Worm (Caenorhabditis elegans) whole organism, L4 larva: Measurements from ENCODE around the gene H18N23.2.
A peak's percentile ranks its signal among the peaks of the same experiment; 100 is the strongest.

Experiments used
- F10B5.3 ChIP-seq: sonication (generic microtip); optimal IDR thresholded peaks from 2 replicates; lab custom pipeline; 2016; ENCODE audit warnings: mild to moderate bottlenecking, missing genetic modification characterization, missing compliant biosample characterization
- F37D6.2 ChIP-seq: sonication (generic microtip); optimal IDR thresholded peaks from 2 replicates; lab custom pipeline; 2016; ENCODE audit warnings: mild to moderate bottlenecking, missing genetic modification characterization, missing compliant biosample characterization
- F44E2.7 ChIP-seq: fragments of 200-800 bp; sonication (Bioruptor generic); IDR thresholded peaks from 2 replicates; pipeline ENCODE4 v2.1.2; 2022; ENCODE audit warnings: missing genetic modification characterization, missing compliant biosample characterization
- Y5F2A.4 ChIP-seq: fragments of 200-800 bp; sonication (Bioruptor generic); optimal IDR thresholded peaks from 2 replicates; lab custom pipeline; 2018; ENCODE audit warnings: mild to moderate bottlenecking, missing genetic modification characterization, missing compliant biosample characterization
- ZK546.5 ChIP-seq, 2 experiments: sonication (generic microtip); optimal IDR thresholded peaks; 2 replicates each; lab custom pipeline; 2017; ENCODE audit warnings: missing biosample characterization in 2 of 2, missing genetic modification characterization in 2 of 2
- aha-1 ChIP-seq: fragments of 150-350 bp; peaks from one replicate; lab custom pipeline; 2014; ENCODE audit warnings: missing biosample characterization, missing genetic modification characterization
- arid-1 ChIP-seq: fragments of 200-800 bp; sonication (Bioruptor generic); conservative IDR thresholded peaks from 2 replicates; pipeline ENCODE4 v1.3.6; 2022; ENCODE audit warnings: missing genetic modification reagents, missing genetic modification characterization, missing compliant biosample characterization
- ceh-28 ChIP-seq: fragments of 150-350 bp; optimal IDR thresholded peaks from 2 replicates; lab custom pipeline; 2014; ENCODE audit warnings: missing biosample characterization, missing genetic modification reagents, missing genetic modification characterization
- ceh-62 ChIP-seq: sonication (generic microtip); optimal IDR thresholded peaks from 2 replicates; lab custom pipeline; 2017; ENCODE audit warnings: missing biosample characterization, missing genetic modification characterization
- ctbp-1 ChIP-seq: fragments of 200-800 bp; sonication (Bioruptor generic); IDR thresholded peaks from 2 replicates; pipeline ENCODE4 v1.3.6; 2022; ENCODE audit warnings: missing genetic modification reagents, missing genetic modification characterization, missing compliant biosample characterization
- daf-12 ChIP-seq: fragments of 150-350 bp; optimal IDR thresholded peaks from 2 replicates; lab custom pipeline; 2014; ENCODE audit warnings: missing biosample characterization, missing genetic modification reagents, missing genetic modification characterization
- dmd-9 ChIP-seq: fragments of 200-800 bp; sonication (Bioruptor generic); IDR thresholded peaks from 2 replicates; pipeline ENCODE4 v1.3.6; 2022; ENCODE audit warnings: missing genetic modification reagents, missing genetic modification characterization, missing compliant biosample characterization
- duxl-1 ChIP-seq: sonication (generic microtip); optimal IDR thresholded peaks from 2 replicates; lab custom pipeline; 2016; ENCODE audit warnings: mild to moderate bottlenecking, missing genetic modification characterization, moderate library complexity, missing compliant biosample characterization; ENCODE audit not compliant: poor library complexity
- dve-1 ChIP-seq: sonication (generic microtip); optimal IDR thresholded peaks from 2 replicates; lab custom pipeline; 2017; ENCODE audit warnings: antibody characterized with exemption, mild to moderate bottlenecking, missing genetic modification characterization, missing compliant biosample characterization; ENCODE audit not compliant: insufficient read depth
- fkh-10 ChIP-seq: fragments of 150-350 bp; optimal IDR thresholded peaks from 2 replicates; lab custom pipeline; 2014; ENCODE audit warnings: missing biosample characterization, missing genetic modification reagents, missing genetic modification characterization
- hif-1 ChIP-seq, 2 experiments: sonication (generic microtip); optimal IDR thresholded peaks; 2 replicates each; lab custom pipeline; 2016 to 2017; ENCODE audit warnings: missing compliant biosample characterization in 2 of 2, missing genetic modification characterization in 2 of 2, missing genetic modification reagents in 2 of 2, missing genotype in 2 of 2, mild to moderate bottlenecking in 1 of 2
- hlh-11 ChIP-seq: fragments of 200-800 bp; sonication (Bioruptor generic); optimal IDR thresholded peaks from 2 replicates; lab custom pipeline; 2018; ENCODE audit warnings: mild to moderate bottlenecking, missing genetic modification characterization, missing compliant biosample characterization
- hlh-30 ChIP-seq: sonication (generic microtip); optimal IDR thresholded peaks from 2 replicates; lab custom pipeline; 2017; ENCODE audit warnings: antibody characterized with exemption, mild to moderate bottlenecking, missing genetic modification characterization, missing compliant biosample characterization; ENCODE audit not compliant: insufficient read depth
- hmg-1.1 ChIP-seq: fragments of 200-800 bp; sonication (Bioruptor generic); IDR thresholded peaks from 2 replicates; pipeline ENCODE4 v1.3.6; 2022; ENCODE audit warnings: missing genetic modification reagents, missing genetic modification characterization, missing compliant biosample characterization
- lin-1 ChIP-seq: fragments of 200-800 bp; sonication (Bioruptor generic); IDR thresholded peaks from 2 replicates; pipeline ENCODE4 v1.3.6; 2022; ENCODE audit warnings: missing genetic modification reagents, missing genetic modification characterization, missing compliant biosample characterization
- lin-38 ChIP-seq: fragments of 200-800 bp; sonication (Bioruptor generic); IDR thresholded peaks from 2 replicates; pipeline ENCODE4 v1.3.6; 2022; ENCODE audit warnings: missing genetic modification reagents, missing genetic modification characterization, missing compliant biosample characterization
- lir-3 ChIP-seq: sonication (generic microtip); optimal IDR thresholded peaks from 2 replicates; lab custom pipeline; 2016; ENCODE audit warnings: mild to moderate bottlenecking, missing genetic modification characterization, missing compliant biosample characterization
- lsy-2 ChIP-seq, 2 experiments: fragments of 150-350 bp in 1 of 2; sonication (generic microtip) in 1 of 2; optimal IDR thresholded peaks; 2 replicates each; lab custom pipeline; 2014 to 2017; ENCODE audit warnings: missing biosample characterization in 2 of 2, missing genetic modification characterization in 2 of 2
- madf-5 ChIP-seq, 2 experiments: fragments of 200-800 bp; sonication (Bioruptor generic); IDR thresholded peaks; 2 replicates each; pipeline ENCODE4 v1.3.6; 2022; ENCODE audit warnings: missing compliant biosample characterization in 2 of 2, missing genetic modification characterization in 2 of 2
- mdl-1 ChIP-seq, 2 experiments: fragments of 150-350 bp in 1 of 2; sonication (generic microtip) in 1 of 2; optimal IDR thresholded peaks; 2 replicates each; lab custom pipeline; 2014 to 2017; ENCODE audit warnings: missing biosample characterization in 2 of 2, missing genetic modification characterization in 2 of 2
- mdt-29 ChIP-seq: fragments of 200-800 bp; sonication (Bioruptor generic); IDR thresholded peaks from 2 replicates; pipeline ENCODE4 v1.3.6; 2022; ENCODE audit warnings: missing genetic modification reagents, missing genetic modification characterization, missing compliant biosample characterization
- mes-2 ChIP-seq: sonication (generic microtip); optimal IDR thresholded peaks from 2 replicates; lab custom pipeline; 2016; ENCODE audit warnings: missing genotype, mild to moderate bottlenecking, missing genetic modification characterization, missing compliant biosample characterization; ENCODE audit not compliant: poor library complexity, severe bottlenecking
- nhr-11 ChIP-seq: fragments of 150-350 bp; optimal IDR thresholded peaks from 2 replicates; lab custom pipeline; 2014; ENCODE audit warnings: missing biosample characterization, missing genetic modification characterization
- nhr-48 ChIP-seq: sonication (generic microtip); optimal IDR thresholded peaks from 2 replicates; lab custom pipeline; 2016; ENCODE audit warnings: mild to moderate bottlenecking, missing genetic modification characterization, missing compliant biosample characterization
- nhr-76 ChIP-seq: fragments of 150-350 bp; optimal IDR thresholded peaks from 2 replicates; lab custom pipeline; 2014; ENCODE audit warnings: missing biosample characterization, missing genetic modification characterization
- pha-4 ChIP-seq, 2 experiments: fragments of 150-350 bp in 1 of 2; fragments of 200-800 bp in 1 of 2; sonication (Bioruptor generic) in 1 of 2; IDR thresholded peaks in 1 of 2; optimal IDR thresholded peaks in 1 of 2; 2 replicates each; pipeline versions ENCODE4 v1.3.6 to Lab custom; 2014 to 2022; ENCODE audit warnings: missing genetic modification characterization in 2 of 2, missing genetic modification reagents in 2 of 2, missing biosample characterization in 1 of 2, missing compliant biosample characterization in 1 of 2
- pqm-1 ChIP-seq: sonication (generic microtip); optimal IDR thresholded peaks from 2 replicates; lab custom pipeline; 2017; ENCODE audit warnings: missing biosample characterization, missing genetic modification characterization
- rbr-2 ChIP-seq: sonication (generic microtip); optimal IDR thresholded peaks from 2 replicates; lab custom pipeline; 2016; ENCODE audit warnings: missing genotype, missing genetic modification characterization, missing compliant biosample characterization
- tra-1 ChIP-seq: fragments of 200-800 bp; sonication (Bioruptor generic); IDR thresholded peaks from 2 replicates; pipeline ENCODE4 v1.3.6; 2022; ENCODE audit warnings: missing genetic modification reagents, missing genetic modification characterization, missing compliant biosample characterization
- unc-62 ChIP-seq, 3 experiments: fragments of 150-350 bp in 1 of 3; sonication (generic microtip); optimal IDR thresholded peaks in 2 of 3; peaks in 1 of 3; 1 replicate in 1 of 3; 2 replicates in 2 of 3; lab custom pipeline; 2014 to 2017; ENCODE audit warnings: missing biosample characterization in 3 of 3, missing genetic modification characterization in 3 of 3, missing genetic modification reagents in 3 of 3, missing genotype in 1 of 3
- zag-1 ChIP-seq: fragments of 150-350 bp; optimal IDR thresholded peaks from 2 replicates; lab custom pipeline; 2014; ENCODE audit warnings: missing biosample characterization, missing genetic modification characterization
- zfp-3 ChIP-seq: fragments of 200-800 bp; sonication (Bioruptor generic); conservative IDR thresholded peaks from 2 replicates; pipeline ENCODE4 v1.3.6; 2022; ENCODE audit warnings: missing genetic modification reagents, missing genetic modification characterization, missing compliant biosample characterization

H18N23.2 gene

DNA sequence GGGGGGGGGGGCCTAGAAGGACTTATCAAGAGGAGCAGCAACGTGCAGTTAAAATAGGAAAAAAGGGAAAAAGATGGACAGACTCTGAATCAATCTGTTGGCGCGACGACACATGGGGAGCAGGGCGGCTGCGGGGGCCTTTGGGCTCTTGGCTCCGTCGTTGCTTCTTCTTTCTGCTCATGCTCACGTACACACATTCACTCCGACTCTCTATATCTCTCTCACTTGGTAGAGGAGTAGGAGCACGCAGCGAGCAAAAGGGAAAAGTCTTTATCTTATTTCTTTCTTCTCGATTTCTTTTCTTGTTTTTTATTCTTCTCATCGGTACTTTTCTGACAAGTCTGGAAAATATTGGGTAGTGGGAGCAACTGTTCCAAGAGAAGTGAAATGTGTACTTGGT lies 12.3 kb downstream of the H18N23.2 start (continued):
- peak in 1 of 2 experiments; percentile 42 for TF ChIP-seq mdl-1 (tag; optimal IDR thresholded peaks at IDR 0.05; lab: Kevin White, UChicago)
- TF ChIP-seq tra-1 (GFP tag; lab: Robert Waterston, UW): no peak

DNA sequence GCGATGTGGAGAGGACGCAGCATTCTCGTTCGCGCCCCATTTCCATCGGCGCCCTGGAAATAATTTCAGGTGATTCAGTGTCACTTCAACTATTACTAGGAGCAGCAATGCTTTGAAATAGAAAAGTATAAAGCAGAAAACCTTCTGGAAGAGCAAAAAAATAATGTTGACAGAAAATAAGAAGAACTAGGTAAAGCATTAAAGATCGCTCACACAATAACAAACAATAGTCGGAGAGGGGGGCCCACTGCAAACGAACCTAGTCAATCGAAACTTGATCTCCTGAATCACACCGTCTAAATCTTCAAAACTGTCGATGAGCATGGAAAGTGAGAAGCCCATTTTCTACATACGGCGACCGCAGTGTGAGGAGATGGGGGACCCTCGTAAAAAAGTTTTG lies 12.7 kb downstream of the H18N23.2 start:
- TF ChIP-seq unc-62 (GFP tag; optimal IDR thresholded peaks at IDR 0.05 in 1 of 2; lab: Kevin White, UChicago) (peak in 1 of 2 experiments; percentile 95), unc-62 (tag; optimal IDR thresholded peaks at IDR 0.05; lab: Kevin White, UChicago) (no peak), duxl-1 (tag; lab: Kevin White, UChicago) (no peak), ceh-28 (tag; lab: Kevin White, UChicago) (no peak), zag-1 (tag; lab: Kevin White, UChicago) (no peak)
- TF ChIP-seq, all 104 proteins: peak for 1

DNA sequence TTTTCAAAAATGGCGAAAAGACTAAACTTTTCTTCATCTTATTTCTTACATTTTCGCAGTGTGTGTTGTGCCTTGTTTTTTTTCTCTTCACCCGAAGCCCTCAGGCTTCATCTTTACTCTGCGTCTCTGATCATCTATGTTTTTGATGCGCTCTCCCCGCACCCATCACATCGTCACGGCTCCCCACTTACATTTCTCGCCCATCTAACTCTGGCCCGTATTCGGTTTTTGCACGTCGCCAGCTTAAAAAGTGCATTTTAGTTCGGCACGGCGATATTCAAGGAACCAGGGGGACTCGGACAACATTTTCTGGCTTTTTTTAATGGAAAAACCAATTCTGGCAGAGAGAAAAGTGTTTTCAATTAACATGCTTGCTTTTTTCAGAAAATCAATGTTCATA lies 13.3 kb downstream of the H18N23.2 start:
- no peak for TF ChIP-seq F44E2.7 (GFP tag; lab: Robert Waterston, UW)
- peak; percentile 44; the same call in 1 of the 2 replicates for TF ChIP-seq hmg-1.1
- TF ChIP-seq madf-5 (GFP tag; IDR thresholded peaks at IDR 0.05; lab: Robert Waterston, UW): no peak
- TF ChIP-seq ctbp-1 (GFP tag; lab: Robert Waterston, UW): 0 out of 2 replicates have a peak, but pooled peaks have one; percentile 50
- TF ChIP-seq hlh-11: peak; percentile 19
- TF ChIP-seq aha-1 (tag; lab: Kevin White, UChicago): peak; percentile 100
- TF ChIP-seq fkh-10: peak; percentile 30
- TF ChIP-seq dmd-9: no peak
- peak; percentile 34 for TF ChIP-seq hlh-30 (tag; lab: Kevin White, UChicago)
- peak in 1 of 2 experiments; percentile 43 for TF ChIP-seq lsy-2 (tag; optimal IDR thresholded peaks at IDR 0.05; lab: Kevin White, UChicago)
- TF ChIP-seq lir-3 (tag; lab: Kevin White, UChicago): no peak
- no peak for TF ChIP-seq arid-1
- peak; percentile 18 for TF ChIP-seq rbr-2 (tag; lab: Kevin White, UChicago)
- TF ChIP-seq mes-2: no peak
- peak; percentile 12 for TF ChIP-seq F37D6.2
- TF ChIP-seq hif-1 (tag; optimal IDR thresholded peaks at IDR 0.05; lab: Kevin White, UChicago): peak; percentile 59 to 98
- TF ChIP-seq pha-4 (GFP tag; IDR thresholded peaks at IDR 0.05; lab: Robert Waterston, UW): no peak
- TF ChIP-seq pha-4 (tag; optimal IDR thresholded peaks at IDR 0.05; lab: Kevin White, UChicago): no peak
- TF ChIP-seq mdl-1 (tag; optimal IDR thresholded peaks at IDR 0.05; lab: Kevin White, UChicago): peak in 1 of 2 experiments; percentile 16
- no peak for TF ChIP-seq daf-12 (tag; lab: Kevin White, UChicago)
- TF ChIP-seq F10B5.3 (tag; lab: Kevin White, UChicago): no peak
- TF ChIP-seq lin-1: no peak
- no peak for TF ChIP-seq pqm-1 (tag; lab: Kevin White, UChicago)
- no peak for TF ChIP-seq mdt-29 (GFP tag; lab: Robert Waterston, UW)
- no peak for TF ChIP-seq nhr-48
- TF ChIP-seq nhr-11 (tag; lab: Kevin White, UChicago): peak; percentile 16
- TF ChIP-seq lin-38: no peak
- no peak for TF ChIP-seq ceh-62 (tag; lab: Kevin White, UChicago)
- TF ChIP-seq Y5F2A.4 (GFP tag; lab: Kevin White, UChicago): no peak
- peak; percentile 18 for TF ChIP-seq dve-1 (tag; lab: Kevin White, UChicago)
- no peak for TF ChIP-seq nhr-76 (tag; lab: Kevin White, UChicago)
- TF ChIP-seq ZK546.5 (tag; optimal IDR thresholded peaks at IDR 0.05; lab: Kevin White, UChicago): no peak
- TF ChIP-seq zfp-3 (GFP tag; lab: Robert Waterston, UW): no peak
- TF ChIP-seq, all 104 proteins: peak for 13
